Worm (Caenorhabditis elegans): ENCODE measurements around the gene pgl-3.

pgl-3 gene

DNA sequence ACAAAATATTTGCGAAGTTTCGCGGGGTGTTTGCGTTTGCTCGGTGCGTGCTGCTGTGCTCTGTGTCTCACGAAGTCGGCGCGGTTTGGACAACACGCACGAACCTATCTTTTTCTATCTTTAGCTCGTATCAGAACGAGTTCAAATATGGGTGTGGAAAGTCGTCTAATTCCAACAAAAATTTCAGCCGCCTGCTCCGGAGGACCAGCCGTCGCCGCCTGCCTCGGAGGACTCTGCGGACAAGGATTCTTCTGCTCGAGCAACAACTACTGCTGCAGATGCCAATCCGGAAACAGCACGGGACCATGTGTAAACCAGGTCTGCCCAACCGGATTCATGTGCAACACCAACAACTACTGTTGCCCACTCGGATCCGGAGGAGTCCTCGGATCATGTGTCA lies 46.2 kb downstream of the pgl-3 start:
- no peak for TF ChIP-seq nhr-10 (tag; optimal IDR thresholded peaks at IDR 0.05)
- no peak for TF ChIP-seq elt-1 (tag; optimal IDR thresholded peaks at IDR 0.05)
- no peak for TF ChIP-seq unc-39 (tag; optimal IDR thresholded peaks at IDR 0.05)
- TF ChIP-seq peb-1 (tag; optimal IDR thresholded peaks at IDR 0.05): no peak
- TF ChIP-seq crh-2 (tag; optimal IDR thresholded peaks at IDR 0.05): no peak
- no peak for TF ChIP-seq mdl-1 (tag; optimal IDR thresholded peaks at IDR 0.05)
- no peak for TF ChIP-seq nhr-129 (tag; optimal IDR thresholded peaks at IDR 0.05)

DNA sequence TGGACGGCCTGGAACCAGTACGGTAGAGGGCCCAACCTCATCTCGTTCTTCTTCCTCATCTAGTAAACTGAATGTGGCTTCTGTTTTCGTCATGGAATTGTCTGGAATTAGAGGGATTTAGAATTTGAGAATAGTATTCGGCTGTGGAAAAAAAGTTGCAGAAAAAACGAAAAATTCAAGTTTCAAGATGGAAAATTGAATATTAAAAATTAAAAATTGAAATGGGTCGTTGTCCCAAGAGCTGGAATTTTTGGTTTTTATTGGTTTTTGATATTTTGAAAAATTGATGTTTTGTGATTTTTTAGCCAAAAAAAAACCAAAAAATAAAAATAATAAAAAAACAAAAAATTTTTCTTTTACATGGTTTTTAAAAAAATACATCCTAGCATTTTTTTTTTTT lies 50.1 kb downstream of the pgl-3 start, which contains the start of gene R02F11.3:
TSS of gene R02F11.3 (minus strand) at position 101 of the 400 bp plus-strand sequence.
- TF ChIP-seq nhr-237 (tag; optimal IDR thresholded peaks at IDR 0.05) (no peak), nhr-77 (tag; optimal IDR thresholded peaks at IDR 0.05) (no peak), C34F6.9 (tag; optimal IDR thresholded peaks at IDR 0.05) (no peak), ztf-1 (GFP tag; conservative IDR thresholded peaks at IDR 0.05) (no peak)

DNA sequence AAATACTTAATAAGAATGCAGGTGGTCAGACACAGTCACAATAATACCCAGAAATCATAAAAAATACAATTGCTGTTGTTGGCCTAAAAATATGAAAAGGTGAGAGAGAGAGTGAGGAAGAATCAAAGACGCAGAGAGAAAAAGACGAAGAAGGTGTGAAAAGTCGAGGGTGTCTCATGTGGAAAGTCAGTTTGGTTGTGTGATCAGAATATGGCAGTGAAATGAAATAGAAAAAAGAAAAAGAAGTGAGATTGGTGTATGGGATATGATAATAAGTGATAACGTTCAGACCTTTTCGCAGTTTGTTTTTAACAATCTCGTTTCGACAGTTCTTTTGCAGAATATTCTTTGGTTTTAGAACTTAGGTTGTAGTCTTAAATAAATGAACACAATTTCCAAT lies 51.1 kb downstream of the pgl-3 start:
- TF ChIP-seq blmp-1 (tag; optimal IDR thresholded peaks at IDR 0.05; ENCODE audit: insufficient read depth) (peak; percentile 1), alr-1 (tag; optimal IDR thresholded peaks at IDR 0.05) (no peak), nhr-237 (tag; optimal IDR thresholded peaks at IDR 0.05) (no peak), gmeb-1 (tag; optimal IDR thresholded peaks at IDR 0.05) (no peak), F13H6.1 (tag; optimal IDR thresholded peaks at IDR 0.05) (no peak), dmd-4 (tag; optimal IDR thresholded peaks at IDR 0.05) (no peak), crh-2 (tag; optimal IDR thresholded peaks at IDR 0.05) (no peak), ceh-16 (tag; optimal IDR thresholded peaks at IDR 0.05) (no peak), egl-27 (tag; optimal IDR thresholded peaks at IDR 0.05) (no peak), unc-62 (GFP tag; optimal IDR thresholded peaks at IDR 0.05) (no peak), nhr-23 (tag; optimal IDR thresholded peaks at IDR 0.05) (no peak), ztf-1 (GFP tag; conservative IDR thresholded peaks at IDR 0.05) (no peak), fos-1 (tag; optimal IDR thresholded peaks at IDR 0.05) (no peak), mbf-1 (tag; optimal IDR thresholded peaks at IDR 0.05) (no peak), C34F6.9 (tag; optimal IDR thresholded peaks at IDR 0.05) (no peak), ztf-4 (tag; optimal IDR thresholded peaks at IDR 0.05) (peak; percentile 22)
